Fruit fly (Drosophila melanogaster): Measurements from ENCODE around the gene Mco3.

dm6 chr3R:25884301-25884700 lies 13.0 kb upstream of the Mco3 start:
- no peak for TF ChIP-seq CG7101 (tag; optimal IDR thresholded peaks at IDR 0.05)
- TF ChIP-seq CG12768 (GFP tag; optimal IDR thresholded peaks at IDR 0.05), result no peak
- no peak for TF ChIP-seq cnc (optimal IDR thresholded peaks at IDR 0.05)
- no peak for TF ChIP-seq Clk (GFP tag; optimal IDR thresholded peaks at IDR 0.05)
- no peak for TF ChIP-seq Mnt (GFP tag; optimal IDR thresholded peaks at IDR 0.05)
- TF ChIP-seq Crg-1 (GFP tag; optimal IDR thresholded peaks at IDR 0.05), result no peak
- no peak for TF ChIP-seq cic (GFP tag; optimal IDR thresholded peaks at IDR 0.05)
- TF ChIP-seq ovo (GFP tag; optimal IDR thresholded peaks at IDR 0.05), result no peak
- TF ChIP-seq pad (GFP tag; optimal IDR thresholded peaks at IDR 0.05), result no peak
- no peak for TF ChIP-seq kay (GFP tag; ENCODE audit: borderline replicate concordance)
- no peak for TF ChIP-seq CG5204 (GFP tag; optimal IDR thresholded peaks at IDR 0.05)
- TF ChIP-seq bab1 (GFP tag; optimal IDR thresholded peaks at IDR 0.05), result no peak
- no peak for TF ChIP-seq CG1620 (GFP tag; optimal IDR thresholded peaks at IDR 0.05)
